Worm (Caenorhabditis elegans) whole organism, early embryonic: ENCODE results near the gene zzz-1.

ENCODE experiments used
- F13C5.2 ChIP-seq: sonication (generic microtip); optimal IDR thresholded peaks from 2 replicates; lab custom pipeline; 2017; ENCODE audit warnings: mild to moderate bottlenecking, missing genetic modification characterization, inconsistent platforms, missing compliant biosample characterization
- ama-1 ChIP-seq: fragments of 150-350 bp; optimal IDR thresholded peaks from 2 replicates; lab custom pipeline; 2014
- hmbx-1 ChIP-seq: sonication (generic microtip); optimal IDR thresholded peaks from 2 replicates; lab custom pipeline; 2016; ENCODE audit warnings: mild to moderate bottlenecking, missing genetic modification characterization, missing compliant biosample characterization
- hmg-4 ChIP-seq: fragments of 200-800 bp; sonication (Bioruptor generic); optimal IDR thresholded peaks from 2 replicates; lab custom pipeline; 2018; ENCODE audit warnings: mild to moderate bottlenecking, missing genetic modification characterization, missing compliant biosample characterization
- hnd-1 ChIP-seq: sonication (generic microtip); optimal IDR thresholded peaks from 2 replicates; lab custom pipeline; 2016; ENCODE audit warnings: missing genetic modification characterization, missing compliant biosample characterization
- pes-1 ChIP-seq: fragments of 200-800 bp; sonication (Bioruptor generic); IDR thresholded peaks from 2 replicates; pipeline ENCODE4 v1.3.6; 2022; ENCODE audit warnings: missing genetic modification reagents, missing genetic modification characterization, missing compliant biosample characterization
- scrt-1 ChIP-seq: fragments of 200-800 bp; sonication (Bioruptor generic); IDR thresholded peaks from 2 replicates; pipeline ENCODE4 v1.3.6; 2022; ENCODE audit warnings: missing genetic modification characterization, missing compliant biosample characterization
- sea-1 ChIP-seq: fragments of 200-800 bp; sonication (Bioruptor generic); conservative IDR thresholded peaks from 2 replicates; pipeline ENCODE4 v1.3.6; 2022; ENCODE audit warnings: missing genetic modification characterization, missing compliant biosample characterization
- tra-4 ChIP-seq: sonication (generic microtip); optimal IDR thresholded peaks from 2 replicates; lab custom pipeline; 2017; ENCODE audit warnings: missing genetic modification characterization, missing compliant biosample characterization

DNA sequence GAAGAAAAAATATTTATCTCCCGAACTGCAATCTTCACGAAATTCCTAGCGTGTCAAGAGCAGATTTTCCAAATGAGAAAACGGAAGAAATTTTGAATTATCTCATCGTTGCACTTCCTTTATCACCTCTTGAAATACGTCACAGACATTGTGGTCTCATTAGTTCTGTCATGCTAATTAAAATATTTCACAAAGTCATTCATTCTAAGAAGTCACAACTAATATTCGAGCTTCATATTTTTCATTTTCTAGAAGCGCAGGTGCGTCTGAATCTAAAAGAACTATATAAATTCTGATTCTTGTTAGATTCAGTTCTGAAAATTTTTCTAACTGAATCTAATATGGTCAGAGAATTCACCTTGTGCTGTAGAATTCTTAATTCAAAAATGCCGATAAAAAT is 38.2 kb upstream of the zzz-1 start:
- TF ChIP-seq hmbx-1 (tag; lab: Kevin White, UChicago): no peak
- TF ChIP-seq hmg-4 (GFP tag; lab: Kevin White, UChicago): no peak
- TF ChIP-seq tra-4 (tag; lab: Kevin White, UChicago): no peak
- TF ChIP-seq sea-1 (GFP tag; lab: Robert Waterston, UW): no peak
- no peak for TF ChIP-seq scrt-1 (GFP tag; lab: Robert Waterston, UW)
- no peak for TF ChIP-seq F13C5.2
- no peak for TF ChIP-seq ama-1 (lab: Kevin White, UChicago)
- TF ChIP-seq hnd-1: no peak
- TF ChIP-seq pes-1 (GFP tag; lab: Robert Waterston, UW): no peak
